Worm (Caenorhabditis elegans): ENCODE results near the gene clec-158.

clec-158 gene

DNA sequence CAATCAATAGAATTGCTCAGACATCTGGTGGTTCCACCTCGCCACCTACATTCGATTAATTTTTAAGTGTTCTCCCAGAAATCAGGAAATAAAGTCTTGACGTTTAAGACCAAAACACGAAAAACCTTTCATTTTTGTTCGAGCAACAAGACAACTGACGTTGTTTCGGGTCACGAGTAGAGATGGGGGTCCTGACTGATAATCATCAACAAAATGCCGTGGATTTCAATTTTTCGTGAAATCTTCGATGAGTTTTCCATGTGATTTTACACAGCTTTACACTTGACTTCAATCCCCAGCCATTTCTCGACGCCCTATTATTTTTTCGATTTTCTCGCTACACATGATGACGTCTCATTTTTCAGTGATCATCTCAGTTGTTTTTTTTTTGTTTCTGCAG, 11.7 kb upstream of the clec-158 start:
- TF ChIP-seq hlh-13 (GFP tag; optimal IDR thresholded peaks at IDR 0.05) (no peak), unc-55 (GFP tag; optimal IDR thresholded peaks at IDR 0.05) (peak; percentile 6), tbx-7 (tag; optimal IDR thresholded peaks at IDR 0.05) (no peak), che-1 (tag; optimal IDR thresholded peaks at IDR 0.05) (no peak), unc-86 (tag; optimal IDR thresholded peaks at IDR 0.05) (no peak)

DNA sequence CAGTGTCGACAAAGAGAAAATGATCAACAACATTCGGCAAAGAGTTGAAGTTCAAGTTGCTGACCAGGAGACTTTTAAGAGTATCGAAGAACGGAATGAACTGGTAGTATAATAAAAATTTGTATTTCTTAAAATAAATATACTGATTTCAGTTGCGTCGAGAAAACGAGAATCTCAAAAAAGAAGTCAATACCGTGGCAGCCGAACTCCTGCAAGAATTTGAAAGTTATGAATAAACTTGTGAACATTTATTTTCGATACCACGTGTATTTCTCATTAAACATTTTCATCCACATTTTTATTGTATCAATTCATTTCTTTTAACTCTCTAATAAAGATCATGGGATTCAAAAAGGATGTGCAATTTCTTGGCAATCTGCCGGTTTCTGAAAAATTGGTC, 10.6 kb upstream of the clec-158 start, which contains the start of gene K04C2.8:
Gene K04C2.8, plus strand, starts transcription at position 301 of the 400 bp plus-strand sequence.
- TF ChIP-seq pag-3 (tag; optimal IDR thresholded peaks at IDR 0.05; ENCODE audit: borderline replicate concordance) (no peak), dve-1 (tag; optimal IDR thresholded peaks at IDR 0.05) (no peak), pha-4 (tag; optimal IDR thresholded peaks at IDR 0.05) (no peak), ahr-1 (tag; optimal IDR thresholded peaks at IDR 0.05) (no peak)

DNA sequence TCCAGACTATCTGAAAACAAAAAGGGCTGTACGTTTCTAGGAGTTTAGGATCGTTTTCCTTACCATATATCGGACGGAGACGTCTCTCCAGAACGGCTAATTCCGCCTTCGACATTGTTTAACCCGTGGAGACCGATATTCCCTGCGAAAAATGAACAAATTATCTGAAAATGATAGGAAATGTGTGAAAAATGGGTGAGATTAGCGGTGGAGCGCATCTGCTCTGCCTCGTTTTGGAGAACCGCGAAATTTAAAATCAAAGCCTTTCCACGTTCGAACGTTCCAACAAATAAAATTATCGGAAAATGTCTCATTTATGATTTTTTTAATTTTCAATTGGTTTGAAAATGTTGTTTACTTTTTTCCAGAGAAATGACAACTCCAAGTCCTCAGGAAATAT, 9.9 kb upstream of the clec-158 start, which contains the start of the genes cra-1 and kbp-1:
Gene cra-1, minus strand, starts transcription at position 193 of the 400 bp plus-strand sequence.
Gene kbp-1, plus strand, starts transcription at position 366 of the 400 bp plus-strand sequence.
- TF ChIP-seq ceh-19 (GFP tag; optimal IDR thresholded peaks at IDR 0.05), result no peak
- TF ChIP-seq nhr-11 (tag; optimal IDR thresholded peaks at IDR 0.05), result no peak
- peak; percentile 46 for TF ChIP-seq unc-42 (tag; optimal IDR thresholded peaks at IDR 0.05)
- TF ChIP-seq eyg-1 (tag; optimal IDR thresholded peaks at IDR 0.05), result no peak
- TF ChIP-seq T23F11.4 (GFP tag; optimal IDR thresholded peaks at IDR 0.05), result no peak
- TF ChIP-seq hlh-13 (GFP tag; optimal IDR thresholded peaks at IDR 0.05), result no peak
- TF ChIP-seq npax-4 (tag; optimal IDR thresholded peaks at IDR 0.05), result no peak
- TF ChIP-seq unc-3 (GFP tag; conservative IDR thresholded peaks at IDR 0.05), result no peak
- no peak for TF ChIP-seq unc-3 (tag; optimal IDR thresholded peaks at IDR 0.05)
- no peak for TF ChIP-seq tbx-7 (tag; optimal IDR thresholded peaks at IDR 0.05)
- no peak for TF ChIP-seq F13H6.1 (tag; optimal IDR thresholded peaks at IDR 0.05)
- no peak for TF ChIP-seq ceh-34 (tag; optimal IDR thresholded peaks at IDR 0.05)
- no peak for TF ChIP-seq C38D4.7 (GFP tag; optimal IDR thresholded peaks at IDR 0.05)
- peak; percentile 38 for TF ChIP-seq elt-2 (tag; optimal IDR thresholded peaks at IDR 0.05)
- TF ChIP-seq tbx-2 (tag; optimal IDR thresholded peaks at IDR 0.05), result peak; percentile 44

DNA sequence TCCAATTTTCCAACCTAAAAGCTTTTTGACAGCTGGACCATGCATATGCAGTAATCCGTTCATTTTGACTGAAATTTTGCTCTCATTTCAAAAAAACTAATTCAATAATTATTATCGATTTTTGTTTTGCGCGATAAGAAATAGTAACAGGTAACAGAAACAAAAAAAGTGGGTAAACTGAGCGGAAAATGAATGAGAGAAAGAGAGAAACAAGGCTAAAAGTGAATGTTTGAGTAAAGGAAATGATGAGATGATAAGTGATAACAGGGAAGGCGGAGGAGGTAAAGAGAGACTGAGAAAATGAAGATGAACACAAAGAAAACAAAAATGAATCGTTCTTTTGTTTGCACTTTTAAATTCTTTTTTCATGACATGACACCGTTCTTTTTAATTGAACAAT, 4.5 kb upstream of the clec-158 start, which contains the start of gene sma-3:
Gene sma-3, minus strand, starts transcription at position 68 of the 400 bp plus-strand sequence.
- TF ChIP-seq elt-2 (tag; optimal IDR thresholded peaks at IDR 0.05), result peak; percentile 12
- TF ChIP-seq hlh-8 (tag; optimal IDR thresholded peaks at IDR 0.05), result no peak

DNA sequence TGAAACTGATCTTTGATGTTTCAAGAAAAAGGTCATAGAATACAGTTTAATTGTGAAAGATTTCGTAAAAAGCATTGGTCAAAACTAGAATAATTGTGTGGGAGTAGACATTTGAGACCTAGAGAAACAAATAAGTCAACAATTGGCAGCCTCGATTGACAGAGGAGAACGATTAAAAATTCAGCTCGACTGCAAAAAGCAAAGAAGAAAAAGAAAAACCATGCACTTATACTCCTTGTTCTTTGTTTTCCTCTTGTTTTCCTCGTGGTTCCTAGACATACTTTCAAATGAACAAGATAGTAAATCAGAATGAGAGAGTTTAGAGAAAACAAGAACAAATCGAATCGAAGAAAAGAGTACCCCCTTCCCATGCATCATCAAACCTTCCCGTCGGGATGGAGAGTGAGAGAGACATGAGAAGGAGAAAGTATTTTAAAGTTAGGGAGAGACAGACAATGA, 2.0 kb downstream of the clec-158 start:
- TF ChIP-seq pag-3 (tag; optimal IDR thresholded peaks at IDR 0.05; ENCODE audit: borderline replicate concordance) (no peak), dve-1 (tag; optimal IDR thresholded peaks at IDR 0.05) (peak; percentile 16)

DNA sequence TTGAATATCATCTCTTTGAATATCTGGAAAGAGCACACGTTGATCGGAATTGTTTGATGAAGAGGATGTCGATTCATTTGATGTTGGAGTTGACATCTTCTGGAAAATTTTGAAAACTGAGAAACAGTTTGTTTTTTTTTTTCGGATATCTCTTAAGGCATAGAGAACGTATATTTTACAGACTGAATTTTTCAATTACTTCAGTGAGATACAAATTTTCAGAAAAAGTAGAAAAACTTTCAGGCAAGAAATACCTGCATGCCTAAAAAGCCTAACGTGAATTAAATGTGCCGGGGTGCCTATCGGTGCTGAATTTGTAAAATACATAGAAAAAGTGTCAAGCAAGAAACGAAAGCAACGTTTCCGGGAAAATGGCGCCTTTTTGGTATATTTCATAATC, 2.7 kb downstream of the clec-158 start, which contains the start of gene zak-1:
Gene zak-1, minus strand, starts transcription at position 101 of the 400 bp plus-strand sequence.
- TF ChIP-seq hlh-6 (tag; optimal IDR thresholded peaks at IDR 0.05) (no peak), Y22D7AL.16 (tag; optimal IDR thresholded peaks at IDR 0.05) (no peak), ceh-2 (tag; optimal IDR thresholded peaks at IDR 0.05) (no peak), ceh-24 (tag; optimal IDR thresholded peaks at IDR 0.05) (no peak), pha-4 (tag; optimal IDR thresholded peaks at IDR 0.05) (no peak), pag-3 (tag; optimal IDR thresholded peaks at IDR 0.05; ENCODE audit: borderline replicate concordance) (no peak), unc-55 (GFP tag; optimal IDR thresholded peaks at IDR 0.05) (no peak), K09A11.1 (tag; optimal IDR thresholded peaks at IDR 0.05; ENCODE audit: insufficient read depth) (no peak)

DNA sequence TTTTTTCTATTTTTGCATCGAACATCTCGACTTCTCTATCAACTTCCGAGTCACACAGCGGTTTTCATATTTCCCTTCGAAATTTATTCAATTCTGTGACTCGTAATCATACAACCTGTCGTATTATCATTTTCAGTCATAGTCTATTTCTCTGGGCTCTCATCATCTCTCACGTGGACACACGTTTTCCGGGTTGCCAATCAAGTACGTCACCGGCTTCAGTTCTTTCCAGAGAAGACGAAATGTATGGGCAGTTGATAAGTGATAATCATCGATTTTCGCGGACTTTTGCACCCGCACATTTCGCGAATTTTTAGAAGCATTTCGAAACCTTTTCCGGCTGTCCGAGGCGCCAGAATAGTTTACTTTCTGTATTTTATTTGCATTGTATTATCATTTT, 9.1 kb downstream of the clec-158 start, which contains the start of gene srv-1:
Gene srv-1, plus strand, starts transcription at position 131 of the 400 bp plus-strand sequence.
- peak; percentile 30 for TF ChIP-seq elt-2 (tag; optimal IDR thresholded peaks at IDR 0.05)
- no peak for TF ChIP-seq nfya-1 (tag; optimal IDR thresholded peaks at IDR 0.05)
- TF ChIP-seq C08G9.2 (tag; optimal IDR thresholded peaks at IDR 0.05), result no peak
- no peak for TF ChIP-seq hlh-13 (GFP tag; optimal IDR thresholded peaks at IDR 0.05)
- no peak for TF ChIP-seq zip-5 (tag; optimal IDR thresholded peaks at IDR 0.05)
- TF ChIP-seq sox-4 (tag; optimal IDR thresholded peaks at IDR 0.05), result no peak
- TF ChIP-seq ahr-1 (tag; optimal IDR thresholded peaks at IDR 0.05), result no peak
